Worm (Caenorhabditis elegans): ENCODE results near the gene srsy-2.

srsy-2 gene

DNA sequence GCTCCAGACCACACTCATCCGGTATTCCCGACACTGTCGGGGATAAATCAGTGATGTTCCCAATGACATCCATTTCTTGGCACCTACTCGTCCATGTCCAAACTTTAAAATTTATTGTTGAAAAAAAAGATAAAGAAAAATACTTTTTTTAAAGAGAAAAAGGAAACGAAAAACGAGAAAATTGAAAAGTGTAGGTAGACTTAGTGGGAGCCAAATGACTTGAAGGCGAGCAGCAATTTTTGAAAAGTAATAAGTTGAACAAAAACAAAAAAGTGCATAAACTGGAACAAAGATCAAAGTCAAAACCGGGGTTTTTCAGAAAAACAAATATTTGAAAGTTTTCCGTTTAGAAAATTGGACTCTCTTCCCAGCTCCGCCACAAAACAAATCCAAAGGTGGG is 18.8 kb downstream of the srsy-2 start, which contains the start of gene daf-37:
Gene daf-37, minus strand, starts transcription at position 101 of the 400 bp plus-strand sequence.
- no peak for TF ChIP-seq lin-39 (tag; optimal IDR thresholded peaks at IDR 0.05)
- TF ChIP-seq aha-1 (tag): peak; percentile 44

DNA sequence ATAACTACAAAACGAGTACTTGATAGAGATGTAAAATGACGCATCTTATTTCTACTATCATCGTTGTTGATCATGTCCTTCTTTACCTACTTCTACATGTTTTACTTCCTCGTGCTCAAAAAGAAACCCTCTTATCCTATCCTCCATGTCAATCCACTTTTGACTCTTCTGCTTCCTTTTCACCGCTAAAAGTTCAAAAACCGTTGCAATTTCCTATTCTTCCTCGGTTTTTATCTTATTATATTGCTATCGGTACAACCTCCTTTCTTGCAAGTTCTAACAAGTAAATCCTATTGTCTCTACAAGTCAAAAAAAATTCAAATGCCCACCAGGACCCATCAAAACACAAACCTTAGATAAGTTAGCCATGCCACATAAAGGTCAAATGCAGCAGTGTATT is 19.6 kb downstream of the srsy-2 start:
- TF ChIP-seq zip-2 (tag; optimal IDR thresholded peaks at IDR 0.05) (no peak), fkh-10 (GFP tag; optimal IDR thresholded peaks at IDR 0.05) (peak; percentile 51), hif-1 (tag; optimal IDR thresholded peaks at IDR 0.05) (no peak)

DNA sequence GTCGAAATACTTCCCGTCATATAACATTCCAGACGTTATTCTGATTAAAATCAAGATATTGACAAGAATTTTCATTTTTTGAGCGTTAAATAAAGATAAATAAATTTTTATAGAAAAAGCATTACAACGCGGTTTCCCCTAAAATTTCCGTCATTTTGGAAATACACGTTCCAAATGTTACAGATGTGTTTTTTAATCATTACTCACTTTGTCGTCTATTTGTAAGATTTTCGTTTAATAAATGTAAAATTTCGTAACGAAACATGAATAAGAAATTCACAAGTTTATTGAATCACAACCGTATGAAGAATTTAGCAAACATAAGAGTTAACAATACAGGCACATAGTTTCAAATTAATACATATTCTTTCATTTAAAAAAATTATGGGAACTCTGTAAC is 24.0 kb downstream of the srsy-2 start, which contains the start of gene C30B5.17:
Gene C30B5.17, minus strand, starts transcription at position 101 of the 400 bp plus-strand sequence.
- TF ChIP-seq T26A8.4 (GFP tag; IDR thresholded peaks at IDR 0.05): no peak
- TF ChIP-seq nhr-28 (tag; optimal IDR thresholded peaks at IDR 0.05): no peak
- no peak for TF ChIP-seq ZK546.5 (tag; optimal IDR thresholded peaks at IDR 0.05)
- TF ChIP-seq mes-2 (tag; optimal IDR thresholded peaks at IDR 0.05; ENCODE audit: poor library complexity, severe bottlenecking): no peak
- TF ChIP-seq pha-4 (GFP tag; IDR thresholded peaks at IDR 0.05): no peak
- TF ChIP-seq pha-4 (tag; optimal IDR thresholded peaks at IDR 0.05): no peak
- no peak for TF ChIP-seq zfp-2 (tag; optimal IDR thresholded peaks at IDR 0.05)

DNA sequence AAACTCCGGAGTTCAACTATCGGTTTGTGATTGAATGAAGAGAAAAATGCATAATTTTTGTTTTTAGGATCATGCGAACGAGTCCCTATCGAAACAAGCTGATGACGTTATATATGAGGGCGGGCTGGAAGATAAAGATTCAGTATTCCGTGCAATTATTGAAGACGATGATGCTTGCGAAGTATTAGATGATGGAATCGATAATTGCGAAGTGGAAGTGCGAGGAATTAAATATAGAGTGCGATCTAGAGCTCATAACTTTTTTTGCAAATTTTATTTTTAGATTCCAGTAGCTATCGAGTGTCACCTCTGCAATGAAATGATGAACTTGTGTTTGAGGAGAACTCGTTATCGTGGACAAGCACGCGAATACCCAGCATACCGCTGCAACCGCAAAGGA is 27.9 kb downstream of the srsy-2 start:
- TF ChIP-seq Y48G9A.11 (GFP tag; IDR thresholded peaks at IDR 0.05): no peak
- TF ChIP-seq snpc-1.2 (GFP tag; IDR thresholded peaks at IDR 0.05): no peak
- TF ChIP-seq T26A8.4 (GFP tag; IDR thresholded peaks at IDR 0.05): no peak
- no peak for TF ChIP-seq saeg-2 (GFP tag; IDR thresholded peaks at IDR 0.05)

DNA sequence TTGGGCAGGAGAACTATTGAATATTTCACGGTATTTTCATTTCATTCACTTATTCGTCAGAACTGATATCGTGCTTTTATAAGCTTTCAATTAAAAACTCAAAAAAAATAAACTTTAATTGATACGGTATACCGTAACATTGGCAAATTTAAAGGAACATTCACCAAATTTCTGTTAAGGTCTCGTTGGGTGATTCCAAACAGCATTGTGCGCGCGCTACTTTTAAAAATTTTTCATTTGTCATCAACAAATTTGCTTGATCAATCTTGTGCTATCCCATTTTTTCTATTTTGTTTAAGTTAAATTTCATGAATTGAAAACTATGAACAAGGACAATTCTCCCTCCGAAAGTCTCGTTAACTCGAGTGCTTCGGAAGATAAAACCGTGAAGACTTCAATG is 28.4 kb downstream of the srsy-2 start, which contains the start of gene szy-4:
Gene szy-4, plus strand, starts transcription at position 229 of the 400 bp plus-strand sequence.
- TF ChIP-seq unc-130 (GFP tag; optimal IDR thresholded peaks at IDR 0.05) (peak; percentile 34), arid-1 (GFP tag; conservative IDR thresholded peaks at IDR 0.05) (no peak)

DNA sequence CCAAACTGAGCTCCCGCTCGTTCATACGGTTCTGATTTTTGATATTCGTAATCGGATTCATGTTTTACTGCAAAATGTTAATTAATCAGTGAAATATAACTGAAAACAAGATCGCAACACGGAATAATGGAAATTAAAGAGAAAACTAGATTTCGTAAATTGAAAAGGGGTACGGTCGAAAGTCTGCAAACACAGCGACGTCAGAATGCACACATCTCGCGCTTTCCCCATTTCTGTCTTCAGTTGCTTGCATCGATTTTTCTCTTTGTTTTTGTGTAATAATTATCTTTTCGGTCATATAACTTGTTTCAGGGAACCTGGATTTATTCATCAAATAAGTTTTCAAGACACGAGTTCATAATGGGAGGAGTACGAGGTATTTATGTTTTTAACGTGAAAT is 30.0 kb downstream of the srsy-2 start, which contains the start of the genes rbmx-2 and C30B5.2:
Gene rbmx-2, minus strand, starts transcription at position 74 of the 400 bp plus-strand sequence.
Gene C30B5.2, plus strand, starts transcription at position 306 of the 400 bp plus-strand sequence.
- TF ChIP-seq nhr-6 (tag; optimal IDR thresholded peaks at IDR 0.05) (peak; percentile 12), Y48G9A.11 (GFP tag; IDR thresholded peaks at IDR 0.05) (no peak), lsy-2 (tag; optimal IDR thresholded peaks at IDR 0.05) (peak in 1 of 2 experiments; percentile 93), rbr-2 (tag; optimal IDR thresholded peaks at IDR 0.05) (peak; percentile 1), lim-7 (GFP tag; IDR thresholded peaks at IDR 0.05) (no peak), dpl-1 (GFP tag; optimal IDR thresholded peaks at IDR 0.05) (peak; percentile 60), Y5F2A.4 (GFP tag; optimal IDR thresholded peaks at IDR 0.05) (no peak), arid-1 (GFP tag; conservative IDR thresholded peaks at IDR 0.05) (peak; percentile 47; the same call in 1 of the 2 replicates), snpc-1.2 (GFP tag; IDR thresholded peaks at IDR 0.05) (no peak), hlh-30 (tag; optimal IDR thresholded peaks at IDR 0.05; ENCODE audit: insufficient read depth) (peak; percentile 86), unc-62 (GFP tag; optimal IDR thresholded peaks at IDR 0.05 in 1 of 2) (peak in 1 of 2 experiments; percentile 89), unc-62 (tag; optimal IDR thresholded peaks at IDR 0.05) (no peak), F44E2.7 (GFP tag; IDR thresholded peaks at IDR 0.05) (no peak), T20F7.1 (GFP tag; optimal IDR thresholded peaks at IDR 0.05) (no peak), dmd-6 (GFP tag; IDR thresholded peaks at IDR 0.05) (peak; percentile 24; the same call in 1 of the 2 replicates), mes-2 (tag; optimal IDR thresholded peaks at IDR 0.05; ENCODE audit: poor library complexity, severe bottlenecking) (peak; percentile 88), nhr-48 (tag; optimal IDR thresholded peaks at IDR 0.05) (no peak)
